Worm (Caenorhabditis elegans) whole organism, L3 larva: ENCODE measurements around the gene D1086.11.

ENCODE experiments used
- aly-2 ChIP-seq: fragments of 150-350 bp; optimal IDR thresholded peaks from 2 replicates; lab custom pipeline; 2014; ENCODE audit warnings: missing biosample characterization, missing genetic modification characterization
- ama-1 ChIP-seq: fragments of 150-350 bp; optimal IDR thresholded peaks from 2 replicates; lab custom pipeline; 2018
- ceh-16 ChIP-seq: sonication (generic microtip); optimal IDR thresholded peaks from 2 replicates; lab custom pipeline; 2017; ENCODE audit warnings: missing biosample characterization, missing genetic modification characterization
- ceh-28 ChIP-seq: fragments of 150-350 bp; optimal IDR thresholded peaks from 2 replicates; lab custom pipeline; 2014; ENCODE audit warnings: missing biosample characterization, missing genetic modification reagents, missing genetic modification characterization
- ceh-82 ChIP-seq: fragments of 150-350 bp; optimal IDR thresholded peaks from 2 replicates; lab custom pipeline; 2014; ENCODE audit warnings: missing biosample characterization, missing genetic modification characterization
- ceh-9 ChIP-seq: sonication (generic microtip); optimal IDR thresholded peaks from 2 replicates; lab custom pipeline; 2018; ENCODE audit warnings: missing biosample characterization, missing genetic modification characterization
- egl-5 ChIP-seq: fragments of 150-350 bp; optimal IDR thresholded peaks from 2 replicates; lab custom pipeline; 2017; ENCODE audit warnings: missing biosample characterization, missing genetic modification reagents, missing genetic modification characterization, inconsistent platforms
- eor-1 ChIP-seq, 2 experiments: fragments of 150-350 bp; optimal IDR thresholded peaks; 2 replicates each; lab custom pipeline; 2014 to 2018; ENCODE audit warnings: missing biosample characterization in 2 of 2, missing genetic modification characterization in 2 of 2
- fkh-2 ChIP-seq: fragments of 150-350 bp; optimal IDR thresholded peaks from 2 replicates; lab custom pipeline; 2014; ENCODE audit warnings: missing biosample characterization, missing genetic modification reagents, missing genetic modification characterization
- fos-1 ChIP-seq: fragments of 150-350 bp; optimal IDR thresholded peaks from 2 replicates; lab custom pipeline; 2014; ENCODE audit warnings: missing biosample characterization, missing genetic modification characterization
- hmg-11 ChIP-seq: sonication (generic microtip); optimal IDR thresholded peaks from 2 replicates; lab custom pipeline; 2016; ENCODE audit warnings: missing genetic modification characterization, missing compliant biosample characterization
- jun-1 ChIP-seq: fragments of 150-350 bp; optimal IDR thresholded peaks from 2 replicates; lab custom pipeline; 2014; ENCODE audit warnings: missing biosample characterization, missing genetic modification reagents, missing genetic modification characterization
- lin-39 ChIP-seq: fragments of 150-350 bp; optimal IDR thresholded peaks from 2 replicates; lab custom pipeline; 2018; ENCODE audit warnings: missing biosample characterization, missing genetic modification reagents, missing genetic modification characterization
- mdl-1 ChIP-seq: fragments of 150-350 bp; optimal IDR thresholded peaks from 2 replicates; lab custom pipeline; 2014; ENCODE audit warnings: missing biosample characterization, missing genetic modification characterization
- nhr-11 ChIP-seq: fragments of 150-350 bp; optimal IDR thresholded peaks from 2 replicates; lab custom pipeline; 2014; ENCODE audit warnings: missing biosample characterization, missing genetic modification characterization
- nhr-12 ChIP-seq: fragments of 150-350 bp; optimal IDR thresholded peaks from 2 replicates; lab custom pipeline; 2014; ENCODE audit warnings: missing biosample characterization, missing genetic modification characterization
- nhr-23 ChIP-seq: fragments of 150-350 bp; optimal IDR thresholded peaks from 2 replicates; lab custom pipeline; 2014; ENCODE audit warnings: missing biosample characterization, missing genetic modification reagents, missing genetic modification characterization
- nhr-237 ChIP-seq: fragments of 150-350 bp; optimal IDR thresholded peaks from 2 replicates; lab custom pipeline; 2014; ENCODE audit warnings: missing biosample characterization, missing genetic modification characterization
- nhr-28 ChIP-seq: fragments of 150-350 bp; optimal IDR thresholded peaks from 2 replicates; lab custom pipeline; 2014; ENCODE audit warnings: missing biosample characterization, missing genetic modification characterization
- nhr-43 ChIP-seq: sonication (generic microtip); optimal IDR thresholded peaks from 2 replicates; lab custom pipeline; 2016; ENCODE audit warnings: mild to moderate bottlenecking, missing genetic modification characterization, missing compliant biosample characterization; ENCODE audit not compliant: poor library complexity, severe bottlenecking
- nhr-67 ChIP-seq: fragments of 150-350 bp; optimal IDR thresholded peaks from 2 replicates; lab custom pipeline; 2014; ENCODE audit warnings: missing biosample characterization, missing genetic modification characterization
- nhr-76 ChIP-seq: fragments of 150-350 bp; sonication (generic microtip); optimal IDR thresholded peaks from 5 replicates; lab custom pipeline; 2014; ENCODE audit warnings: missing biosample characterization, missing genetic modification characterization
- nhr-77 ChIP-seq: fragments of 150-350 bp; optimal IDR thresholded peaks from 2 replicates; lab custom pipeline; 2014; ENCODE audit warnings: missing biosample characterization, missing genetic modification characterization
- pha-4 ChIP-seq: fragments of 150-350 bp; optimal IDR thresholded peaks from 2 replicates; lab custom pipeline; 2014; ENCODE audit warnings: missing biosample characterization, missing genetic modification reagents, missing genetic modification characterization
- pqm-1 ChIP-seq: fragments of 150-350 bp; optimal IDR thresholded peaks from 2 replicates; lab custom pipeline; 2017; ENCODE audit warnings: missing biosample characterization, missing genetic modification characterization, inconsistent platforms
- sea-2 ChIP-seq: fragments of 150-350 bp; sonication (generic microtip); optimal IDR thresholded peaks from 4 replicates; lab custom pipeline; 2014; ENCODE audit warnings: missing biosample characterization, missing genetic modification reagents, missing genetic modification characterization
- skn-1 ChIP-seq: fragments of 150-350 bp; optimal IDR thresholded peaks from 2 replicates; lab custom pipeline; 2014; ENCODE audit warnings: missing biosample characterization, missing genetic modification characterization
- unc-39 ChIP-seq: sonication (generic microtip); optimal IDR thresholded peaks from 4 replicates; lab custom pipeline; 2017; ENCODE audit warnings: missing biosample characterization, missing genetic modification characterization

Gene D1086.11

ce11 chrV:14107511-14107910 is 33.3 kb downstream of the D1086.11 start, which contains the start of gene H39E23.3:
Gene H39E23.3 (plus strand): TSS chrV:14107811.
- TF ChIP-seq hmg-11 (tag; lab: Kevin White, UChicago) (no peak), nhr-11 (tag; lab: Kevin White, UChicago) (no peak), nhr-43 (tag; lab: Kevin White, UChicago) (no peak), unc-39 (no peak)
- TF ChIP-seq, all 47 proteins: peak for 0

ce11 chrV:14110042-14110441 is 35.8 kb downstream of the D1086.11 start, which contains the start of gene H39E23.2:
Gene H39E23.2 (plus strand): TSS chrV:14110342.
- TF ChIP-seq mdl-1 (tag; lab: Kevin White, UChicago) (no peak), nhr-12 (tag; lab: Kevin White, UChicago) (no peak), sea-2 (no peak), nhr-23 (tag; lab: Kevin White, UChicago) (no peak), nhr-77 (tag; lab: Kevin White, UChicago) (no peak), nhr-43 (tag; lab: Kevin White, UChicago) (no peak), nhr-28 (tag; lab: Kevin White, UChicago) (no peak), pha-4 (tag; lab: Kevin White, UChicago) (no peak), skn-1 (tag; lab: Kevin White, UChicago) (no peak), nhr-237 (no peak), pqm-1 (tag; lab: Kevin White, UChicago) (no peak), ceh-16 (tag; lab: Kevin White, UChicago) (no peak), nhr-67 (no peak), ceh-9 (tag; lab: Kevin White, UChicago) (no peak)

- TF ChIP-seq nhr-67 (no peak), nhr-77 (tag; lab: Kevin White, UChicago) (no peak), pqm-1 (tag; lab: Kevin White, UChicago) (no peak), ceh-82 (tag; lab: Kevin White, UChicago) (no peak), eor-1 (tag; optimal IDR thresholded peaks at IDR 0.05; lab: Kevin White, UChicago) (no peak), jun-1 (tag; lab: Kevin White, UChicago) (no peak), fos-1 (tag; lab: Kevin White, UChicago) (no peak), fkh-2 (tag; lab: Kevin White, UChicago) (no peak), aly-2 (tag; lab: Kevin White, UChicago) (no peak)
Measured at ce11 chrV:14120674-14121073, 46.4 kb downstream of the D1086.11 start.

ce11 chrV:14123176-14123575 is 48.9 kb downstream of the D1086.11 start:
- TF ChIP-seq lin-39 (tag; lab: Kevin White, UChicago) = no peak
- TF ChIP-seq ama-1 = no peak
- no peak for TF ChIP-seq mdl-1 (tag; lab: Kevin White, UChicago)
- TF ChIP-seq nhr-77 (tag; lab: Kevin White, UChicago) = no peak
- no peak for TF ChIP-seq nhr-76
- no peak for TF ChIP-seq jun-1 (tag; lab: Kevin White, UChicago)
- no peak for TF ChIP-seq skn-1 (tag; lab: Kevin White, UChicago)
- no peak for TF ChIP-seq ceh-28
- TF ChIP-seq egl-5 (tag; lab: Kevin White, UChicago) = no peak
- no peak for TF ChIP-seq nhr-28 (tag; lab: Kevin White, UChicago)
